Worm (Caenorhabditis elegans): Measurements from ENCODE around the gene F44G3.7.

ce11 chrV:16129116-16129515 is 7.8 kb downstream of the F44G3.7 start:
- TF ChIP-seq unc-62 (GFP tag; optimal IDR thresholded peaks at IDR 0.05), result no peak
- no peak for TF ChIP-seq skn-1 (tag; optimal IDR thresholded peaks at IDR 0.05)
- TF ChIP-seq nhr-237 (tag; optimal IDR thresholded peaks at IDR 0.05), result no peak
- TF ChIP-seq nhr-77 (tag; optimal IDR thresholded peaks at IDR 0.05), result no peak
- TF ChIP-seq ama-1 (optimal IDR thresholded peaks at IDR 0.05), result no peak
- TF ChIP-seq nhr-10 (tag; optimal IDR thresholded peaks at IDR 0.05), result no peak
- TF ChIP-seq nhr-12 (tag; optimal IDR thresholded peaks at IDR 0.05), result no peak
- no peak for TF ChIP-seq ztf-4 (tag; optimal IDR thresholded peaks at IDR 0.05)

Data from whole organism, L2 larva.